Fruit fly (Drosophila melanogaster): ENCODE data around the gene CG14540.

The CG14540 gene

dm6 chr3R:25997068-25997714, 38.1 kb downstream of the CG14540 start (continued):
- no peak for TF ChIP-seq CG11696 (GFP tag; IDR thresholded peaks at IDR 0.05)
- TF ChIP-seq dmrt99B (tag; optimal IDR thresholded peaks at IDR 0.05), result peak; percentile 84
- no peak for TF ChIP-seq zfh2 (GFP tag; optimal IDR thresholded peaks at IDR 0.05)
- no peak for TF ChIP-seq CG17186 (GFP tag; optimal IDR thresholded peaks at IDR 0.05)
- no peak for TF ChIP-seq CG15514 (GFP tag; optimal IDR thresholded peaks at IDR 0.05)
- TF ChIP-seq pros (GFP tag; optimal IDR thresholded peaks at IDR 0.05), result no peak
- peak; percentile 17 for TF ChIP-seq Camta (GFP tag; optimal IDR thresholded peaks at IDR 0.05)
- no peak for TF ChIP-seq Lpt (GFP tag; optimal IDR thresholded peaks at IDR 0.05)
- peak; percentile 90 for TF ChIP-seq croc (GFP tag; conservative IDR thresholded peaks at IDR 0.05)
- TF ChIP-seq Six4 (GFP tag; optimal IDR thresholded peaks at IDR 0.05), result peak; percentile 72
- TF ChIP-seq CG15269 (tag; optimal IDR thresholded peaks at IDR 0.05), result peak; percentile 41
- peak; percentile 47 for TF ChIP-seq CG2116 (GFP tag; optimal IDR thresholded peaks at IDR 0.05)
- peak; percentile 67 for TF ChIP-seq Elba2 (GFP tag; optimal IDR thresholded peaks at IDR 0.05)
- peak; percentile 54; the same call in 1 of the 3 replicates for TF ChIP-seq CG11093 (GFP tag; IDR thresholded peaks at IDR 0.05)
- TF ChIP-seq tio (GFP tag; optimal IDR thresholded peaks at IDR 0.05), result peak; percentile 83
- 0 out of 2 replicates have a peak, but pooled peaks have one; percentile 45 for TF ChIP-seq sens-2 (GFP tag; IDR thresholded peaks at IDR 0.05)
- no peak for TF ChIP-seq luna (GFP tag; optimal IDR thresholded peaks at IDR 0.05)
- TF ChIP-seq al (GFP tag; IDR thresholded peaks at IDR 0.05), result no peak
- no peak for TF ChIP-seq Sin3A (optimal IDR thresholded peaks at IDR 0.05)
- no peak for TF ChIP-seq CG16813 (GFP tag; IDR thresholded peaks at IDR 0.05; ENCODE audit: partially characterized antibody)
- no peak for TF ChIP-seq cg (GFP tag; optimal IDR thresholded peaks at IDR 0.05)
- peak; percentile 70; the same call in 1 of the 2 replicates for TF ChIP-seq vvl (GFP tag; IDR thresholded peaks at IDR 0.05)
- TF ChIP-seq CG18476 (GFP tag; optimal IDR thresholded peaks at IDR 0.05), result peak; percentile 68
- no peak for TF ChIP-seq Ets97D (GFP tag; optimal IDR thresholded peaks at IDR 0.05)
- no peak for TF ChIP-seq CG43689 (GFP tag; IDR thresholded peaks at IDR 0.05)
- TF ChIP-seq fd64A (GFP tag; optimal IDR thresholded peaks at IDR 0.05), result no peak
- TF ChIP-seq Vsx1 (GFP tag; optimal IDR thresholded peaks at IDR 0.05), result peak; percentile 57
- TF ChIP-seq CG8388 (GFP tag; optimal IDR thresholded peaks at IDR 0.05), result peak; percentile 85
- TF ChIP-seq aop (GFP tag; IDR thresholded peaks at IDR 0.05), result no peak
- no peak for TF ChIP-seq CG9609 (GFP tag; optimal IDR thresholded peaks at IDR 0.05)
- TF ChIP-seq CG10274 (GFP tag; optimal IDR thresholded peaks at IDR 0.05), result no peak
- peak; percentile 45 for TF ChIP-seq kay (GFP tag; optimal IDR thresholded peaks at IDR 0.05)
- peak; percentile 10 for TF ChIP-seq CG15073 (GFP tag; optimal IDR thresholded peaks at IDR 0.05)
- TF ChIP-seq H2.0 (GFP tag; IDR thresholded peaks at IDR 0.05), result peak; percentile 49; the same call in 1 of the 2 replicates
- TF ChIP-seq insv (GFP tag; optimal IDR thresholded peaks at IDR 0.05), result peak in 1 of 2 experiments; percentile 2
- TF ChIP-seq so (GFP tag; IDR thresholded peaks at IDR 0.05), result 0 out of 3 replicates have a peak, but pooled peaks have one; percentile 38
- TF ChIP-seq GATAe (GFP tag; conservative IDR thresholded peaks at IDR 0.05), result no peak
- no peak for TF ChIP-seq seq (GFP tag; IDR thresholded peaks at IDR 0.05)
- no peak for TF ChIP-seq Opbp (GFP tag; IDR thresholded peaks at IDR 0.05; ENCODE audit: partially characterized antibody)
- no peak for TF ChIP-seq fru (optimal IDR thresholded peaks at IDR 0.05)
- TF ChIP-seq CG18011 (GFP tag; optimal IDR thresholded peaks at IDR 0.05), result no peak
- peak; percentile 39 for TF ChIP-seq YL-1 (GFP tag; optimal IDR thresholded peaks at IDR 0.05)
- no peak for TF ChIP-seq CG1647 (GFP tag; optimal IDR thresholded peaks at IDR 0.05)
- TF ChIP-seq CG9215 (GFP tag; IDR thresholded peaks at IDR 0.05), result 0 out of 2 replicates have a peak, but pooled peaks have one; percentile 14
- peak; percentile 76 for TF ChIP-seq Nf-YB (GFP tag; optimal IDR thresholded peaks at IDR 0.05)
- no peak for TF ChIP-seq wdn (GFP tag; IDR thresholded peaks at IDR 0.05)
- TF ChIP-seq chm (GFP tag; IDR thresholded peaks at IDR 0.05), result 0 out of 2 replicates have a peak, but pooled peaks have one; percentile 56
- TF ChIP-seq Max (GFP tag; optimal IDR thresholded peaks at IDR 0.05), result peak; percentile 73
- peak; percentile 77 for TF ChIP-seq CG17359 (tag; optimal IDR thresholded peaks at IDR 0.05)
- no peak for TF ChIP-seq CG12236 (GFP tag; optimal IDR thresholded peaks at IDR 0.05)
- TF ChIP-seq CG14667 (GFP tag; IDR thresholded peaks at IDR 0.05), result peak; percentile 36; the same call in 1 of the 2 replicates
